Fruit fly (Drosophila melanogaster): ENCODE measurements around the gene Naprt.
A peak's percentile ranks its signal among the peaks of the same experiment; 100 is the strongest.

The Naprt gene

DNA sequence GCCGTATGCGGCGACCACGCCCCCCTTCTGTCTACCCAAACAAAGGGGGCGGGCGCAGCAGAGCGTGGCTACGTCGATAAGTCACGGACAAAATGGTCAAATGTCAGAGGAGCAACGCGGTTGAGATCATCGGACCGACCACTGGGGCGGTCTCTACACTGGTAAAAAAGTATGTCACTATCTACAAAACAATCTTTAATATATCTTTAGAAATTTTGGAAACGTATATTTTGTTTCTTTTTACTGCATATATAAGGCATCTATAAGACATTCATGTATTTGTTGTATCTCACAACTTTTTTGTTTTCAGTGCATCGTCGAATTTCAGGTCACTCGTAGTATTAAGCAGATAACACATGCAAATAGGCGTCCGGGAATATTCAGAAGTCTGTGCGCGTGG lies 43.6 kb upstream of the Naprt start (continued):
- TF ChIP-seq ranshi (GFP tag; IDR thresholded peaks at IDR 0.05) (0 out of 2 replicates have a peak, but pooled peaks have one; percentile 10), tll (GFP tag; optimal IDR thresholded peaks at IDR 0.05) (no peak), CG7556 (GFP tag; optimal IDR thresholded peaks at IDR 0.05) (no peak), bigmax (GFP tag; optimal IDR thresholded peaks at IDR 0.05) (no peak), CG7271 (tag; optimal IDR thresholded peaks at IDR 0.05) (no peak)

dm6 chr2L:4230562-4230961 lies 32.7 kb upstream of the Naprt start:
- TF ChIP-seq mam (GFP tag; optimal IDR thresholded peaks at IDR 0.05) (no peak), wek (GFP tag; optimal IDR thresholded peaks at IDR 0.05) (no peak), Rx (GFP tag; IDR thresholded peaks at IDR 0.05) (no peak), kni (GFP tag; optimal IDR thresholded peaks at IDR 0.05) (no peak), Abd-B (GFP tag; optimal IDR thresholded peaks at IDR 0.05) (no peak), cad (GFP tag; optimal IDR thresholded peaks at IDR 0.05) (no peak), CG7556 (GFP tag; optimal IDR thresholded peaks at IDR 0.05) (peak; percentile 6), CG10321 (GFP tag; IDR thresholded peaks at IDR 0.05) (no peak), tio (GFP tag; optimal IDR thresholded peaks at IDR 0.05) (no peak), CG14965 (GFP tag; optimal IDR thresholded peaks at IDR 0.05; ENCODE audit: borderline replicate concordance) (no peak), chif (GFP tag; optimal IDR thresholded peaks at IDR 0.05) (no peak), CG13287 (GFP tag; IDR thresholded peaks at IDR 0.05; ENCODE audit: partially characterized antibody) (no peak), NK7.1 (GFP tag; optimal IDR thresholded peaks at IDR 0.05) (no peak), Fer1 (GFP tag; optimal IDR thresholded peaks at IDR 0.05) (peak; percentile 16), tgo (GFP tag; IDR thresholded peaks at IDR 0.05) (no peak), dati (GFP tag; IDR thresholded peaks at IDR 0.05) (no peak), sna (GFP tag; IDR thresholded peaks at IDR 0.05; ENCODE audit: partially characterized antibody) (no peak), Pdp1 (GFP tag; optimal IDR thresholded peaks at IDR 0.05) (no peak), sug (tag; optimal IDR thresholded peaks at IDR 0.05) (no peak), CG9215 (GFP tag; IDR thresholded peaks at IDR 0.05) (no peak), CG12769 (tag; optimal IDR thresholded peaks at IDR 0.05) (no peak), chinmo (GFP tag; IDR thresholded peaks at IDR 0.05; ENCODE audit: partially characterized antibody) (no peak), CG31441 (GFP tag; IDR thresholded peaks at IDR 0.05) (no peak), CG5245 (GFP tag; optimal IDR thresholded peaks at IDR 0.05) (no peak), dan (GFP tag; IDR thresholded peaks at IDR 0.05) (no peak), Antp (GFP tag; optimal IDR thresholded peaks at IDR 0.05) (no peak), CG8478 (optimal IDR thresholded peaks at IDR 0.05) (no peak), D19B (GFP tag; optimal IDR thresholded peaks at IDR 0.05) (no peak), gem (tag; optimal IDR thresholded peaks at IDR 0.05) (peak; percentile 23), Fer3 (tag; optimal IDR thresholded peaks at IDR 0.05) (peak; percentile 24), CG10274 (GFP tag; optimal IDR thresholded peaks at IDR 0.05) (no peak), Dip3 (GFP tag; optimal IDR thresholded peaks at IDR 0.05) (no peak), CG2875 (GFP tag; optimal IDR thresholded peaks at IDR 0.05) (no peak), cas (GFP tag; IDR thresholded peaks at IDR 0.05) (no peak), CG30020 (tag; optimal IDR thresholded peaks at IDR 0.05) (no peak), nerfin-1 (tag; optimal IDR thresholded peaks at IDR 0.05) (no peak), Ets97D (GFP tag; optimal IDR thresholded peaks at IDR 0.05) (no peak), HmgZ (tag; optimal IDR thresholded peaks at IDR 0.05) (no peak), CG7839 (tag; optimal IDR thresholded peaks at IDR 0.05) (peak; percentile 7), CG3838 (GFP tag; optimal IDR thresholded peaks at IDR 0.05) (no peak), H15 (GFP tag; IDR thresholded peaks at IDR 0.05) (no peak), dm (GFP tag; optimal IDR thresholded peaks at IDR 0.05) (no peak), ac (GFP tag; optimal IDR thresholded peaks at IDR 0.05) (no peak), Camta (GFP tag; optimal IDR thresholded peaks at IDR 0.05) (no peak), fd96Cb (tag; optimal IDR thresholded peaks at IDR 0.05) (no peak), NC2β (GFP tag; optimal IDR thresholded peaks at IDR 0.05) (no peak)
